Fruit fly (Drosophila melanogaster) whole organism, embryonic: ENCODE measurements around the gene Pdzd8.
A peak's percentile ranks its signal among the peaks of the same experiment; 100 is the strongest.

Source experiments
- Atf-2 ChIP-seq: fragments of 200-800 bp; sonication (Bioruptor generic); optimal IDR thresholded peaks from 2 replicates; lab custom pipeline; 2016; ENCODE audit warnings: missing biosample characterization, missing genetic modification characterization
- B-H1 ChIP-seq: fragments of 200-800 bp; sonication (Bioruptor generic); IDR thresholded peaks from 3 replicates; pipeline ENCODE4 v1.3.6; 2022; ENCODE audit warnings: missing biosample characterization, missing genetic modification characterization
- B-H2 ChIP-seq: fragments of 200-800 bp; sonication (Bioruptor generic); optimal IDR thresholded peaks from 2 replicates; lab custom pipeline; 2018; ENCODE audit warnings: missing biosample characterization, mild to moderate bottlenecking, missing genetic modification characterization
- CG10654 ChIP-seq: fragments of 200-800 bp; sonication (Bioruptor generic); optimal IDR thresholded peaks from 2 replicates; lab custom pipeline; 2016; ENCODE audit warnings: missing biosample characterization, missing genetic modification characterization
- CG10979 ChIP-seq: fragments of 200-800 bp; sonication (Bioruptor generic); optimal IDR thresholded peaks from 2 replicates; lab custom pipeline; 2018; ENCODE audit warnings: missing biosample characterization, mild to moderate bottlenecking, missing genetic modification characterization, moderate library complexity
- CG11695 ChIP-seq: fragments of 200-800 bp; sonication (Bioruptor generic); IDR thresholded peaks from 3 replicates; pipeline ENCODE4 v1.3.6; 2022; ENCODE audit warnings: missing biosample characterization, missing genetic modification characterization
- CG12391 ChIP-seq: fragments of 200-800 bp; sonication (Bioruptor generic); optimal IDR thresholded peaks from 3 replicates; lab custom pipeline; 2018; ENCODE audit warnings: missing biosample characterization, mild to moderate bottlenecking, missing genetic modification characterization, moderate library complexity
- CG15011 ChIP-seq: fragments of 200-800 bp; sonication (Bioruptor generic); optimal IDR thresholded peaks from 3 replicates; lab custom pipeline; 2018; ENCODE audit warnings: missing biosample characterization, mild to moderate bottlenecking, missing genetic modification characterization
- CG1603 ChIP-seq: fragments of 200-800 bp; sonication (Bioruptor generic); optimal IDR thresholded peaks from 2 replicates; lab custom pipeline; 2019; ENCODE audit warnings: missing biosample characterization, mild to moderate bottlenecking, missing genetic modification characterization, moderate library complexity
- CG17361 ChIP-seq: fragments of 200-800 bp; sonication (Bioruptor generic); IDR thresholded peaks from 3 replicates; pipeline ENCODE4 v1.3.6; 2022; ENCODE audit warnings: missing biosample characterization, missing genetic modification characterization
- CG30020 ChIP-seq: fragments of 200-800 bp; optimal IDR thresholded peaks from 2 replicates; lab custom pipeline; 2019; ENCODE audit warnings: missing biosample characterization, mild to moderate bottlenecking, missing genetic modification characterization, moderate library complexity
- CG3847 ChIP-seq: fragments of 200-800 bp; sonication (Bioruptor generic); IDR thresholded peaks from 2 replicates; pipeline ENCODE4 v1.3.6; 2022; ENCODE audit warnings: missing biosample characterization, missing genetic modification characterization
- CG4360 ChIP-seq: fragments of 200-800 bp; sonication (Bioruptor generic); IDR thresholded peaks from 2 replicates; pipeline ENCODE4 v1.3.6; 2022; ENCODE audit warnings: missing biosample characterization, missing genetic modification characterization
- CG6683 ChIP-seq: fragments of 200-800 bp; sonication (Bioruptor generic); optimal IDR thresholded peaks from 2 replicates; lab custom pipeline; 2017; ENCODE audit warnings: missing biosample characterization, mild to moderate bottlenecking, missing genetic modification characterization, missing genetic modification reagents
- CG7357 ChIP-seq: fragments of 200-800 bp; sonication (Bioruptor generic); IDR thresholded peaks from 3 replicates; pipeline ENCODE4 v1.3.6; 2022; ENCODE audit warnings: missing biosample characterization, missing genetic modification characterization
- CG7786 ChIP-seq: fragments of 200-800 bp; sonication (Bioruptor generic); optimal IDR thresholded peaks from 2 replicates; lab custom pipeline; 2016; ENCODE audit warnings: missing biosample characterization, missing genetic modification characterization
- CG8290 ChIP-seq, 3 experiments: fragments of 200-800 bp; sonication (Bioruptor generic); optimal IDR thresholded peaks; 2 replicates each; lab custom pipeline; 2016 to 2019; ENCODE audit warnings: missing biosample characterization in 3 of 3, missing genetic modification characterization in 3 of 3, mild to moderate bottlenecking in 2 of 3, moderate library complexity in 1 of 3
- CG9797 ChIP-seq: fragments of 200-800 bp; sonication (Bioruptor generic); optimal IDR thresholded peaks from 3 replicates; lab custom pipeline; 2018; ENCODE audit warnings: missing biosample characterization, mild to moderate bottlenecking, missing genetic modification characterization
- CG9876 ChIP-seq: fragments of 200-800 bp; sonication (Bioruptor generic); optimal IDR thresholded peaks from 2 replicates; lab custom pipeline; 2016; ENCODE audit warnings: missing biosample characterization, missing genetic modification characterization
- CHES-1-like ChIP-seq: fragments of 200-800 bp; sonication (Bioruptor generic); optimal IDR thresholded peaks from 2 replicates; lab custom pipeline; 2016; ENCODE audit warnings: missing biosample characterization, missing genetic modification characterization
- Dip2 ChIP-seq: fragments of 200-800 bp; sonication (Bioruptor generic); IDR thresholded peaks from 2 replicates; pipeline ENCODE4 v1.3.6; 2022; ENCODE audit warnings: missing biosample characterization, missing genetic modification characterization
- ERR ChIP-seq: fragments of 200-800 bp; sonication (Bioruptor generic); optimal IDR thresholded peaks from 2 replicates; lab custom pipeline; 2016; ENCODE audit warnings: missing biosample characterization, missing genetic modification characterization
- Gsc ChIP-seq: fragments of 200-800 bp; sonication (Bioruptor generic); IDR thresholded peaks from 2 replicates; pipeline ENCODE4 v1.3.6; 2022; ENCODE audit warnings: missing biosample characterization, missing genetic modification characterization
- Gug ChIP-seq: fragments of 200-800 bp; sonication (Bioruptor generic); IDR thresholded peaks from 4 replicates; pipeline ENCODE4 v1.3.6; 2022; ENCODE audit warnings: missing biosample characterization, missing genetic modification characterization
- H15 ChIP-seq: fragments of 200-800 bp; sonication (Bioruptor generic); IDR thresholded peaks from 3 replicates; pipeline ENCODE4 v1.3.6; 2022; ENCODE audit warnings: missing biosample characterization, missing genetic modification characterization
- Hr51 ChIP-seq, 2 experiments: fragments of 200-800 bp; sonication (Bioruptor generic); optimal IDR thresholded peaks; 2 replicates in 1 of 2; 3 replicates in 1 of 2; lab custom pipeline; 2016 to 2018; ENCODE audit warnings: missing biosample characterization in 2 of 2, missing genetic modification characterization in 2 of 2, mild to moderate bottlenecking in 1 of 2, moderate library complexity in 1 of 2
- Lhr ChIP-seq: fragments of 200-800 bp; sonication (Bioruptor generic); optimal IDR thresholded peaks from 3 replicates; lab custom pipeline; 2017; ENCODE audit warnings: mild to moderate bottlenecking, missing biosample characterization, missing genetic modification reagents, missing genetic modification characterization
- Mes4 ChIP-seq: fragments of 200-800 bp; sonication (Bioruptor generic); optimal IDR thresholded peaks from 2 replicates; lab custom pipeline; 2016; ENCODE audit warnings: missing biosample characterization, missing genetic modification characterization
- NC2β ChIP-seq: fragments of 200-800 bp; sonication (Bioruptor generic); optimal IDR thresholded peaks from 2 replicates; lab custom pipeline; 2016; ENCODE audit warnings: missing biosample characterization, missing genetic modification characterization
- NfI ChIP-seq: fragments of 200-800 bp; sonication (Bioruptor generic); optimal IDR thresholded peaks from 3 replicates; lab custom pipeline; 2018; ENCODE audit warnings: missing biosample characterization, mild to moderate bottlenecking, missing genetic modification characterization, moderate library complexity
- Side ChIP-seq: fragments of 200-800 bp; sonication (Bioruptor generic); optimal IDR thresholded peaks from 2 replicates; lab custom pipeline; 2016; ENCODE audit warnings: missing biosample characterization, missing genetic modification characterization
- Stat92E ChIP-seq, 3 experiments: fragments of >200 bp in 2 of 3; fragments of 200-800 bp in 1 of 3; sonication (Bioruptor generic) in 1 of 3; optimal IDR thresholded peaks; 2 replicates each; lab custom pipeline; 2017 to 2019; ENCODE audit warnings: missing biosample characterization in 3 of 3, missing genetic modification characterization in 3 of 3, mild to moderate bottlenecking in 1 of 3, moderate library complexity in 1 of 3
- Trl ChIP-seq, 3 experiments: fragments of >200 bp in 2 of 3; fragments of 200-800 bp in 1 of 3; sonication (Bioruptor generic) in 1 of 3; optimal IDR thresholded peaks; 2 replicates in 1 of 3; 3 replicates in 2 of 3; lab custom pipeline; 2016 to 2017; ENCODE audit warnings: missing biosample characterization in 1 of 3, missing genetic modification characterization in 1 of 3
- ab ChIP-seq: fragments of 200-800 bp; sonication (Bioruptor generic); optimal IDR thresholded peaks from 2 replicates; lab custom pipeline; 2016; ENCODE audit warnings: missing biosample characterization, missing genetic modification characterization
- btn ChIP-seq: fragments of 200-800 bp; sonication (Bioruptor generic); optimal IDR thresholded peaks from 2 replicates; lab custom pipeline; 2016; ENCODE audit warnings: missing biosample characterization, missing genetic modification characterization
- ci ChIP-seq: fragments of 200-800 bp; sonication (Bioruptor generic); IDR thresholded peaks from 3 replicates; pipeline ENCODE4 v1.3.6; 2022; ENCODE audit warnings: missing biosample characterization, missing genetic modification characterization
- ftz-f1 ChIP-seq: fragments of 200-800 bp; sonication (Bioruptor generic); optimal IDR thresholded peaks from 2 replicates; lab custom pipeline; 2016; ENCODE audit warnings: missing biosample characterization, missing genetic modification characterization
- fu2 ChIP-seq: fragments of 200-800 bp; sonication (Bioruptor generic); optimal IDR thresholded peaks from 2 replicates; lab custom pipeline; 2016; ENCODE audit warnings: missing biosample characterization, missing genetic modification characterization
- hb ChIP-seq: fragments of 200-800 bp; sonication (Bioruptor generic); IDR thresholded peaks from 3 replicates; pipeline ENCODE4 v1.3.6; 2022; ENCODE audit warnings: missing biosample characterization, missing genetic modification characterization; ENCODE audit not compliant: partially characterized antibody
- hbn ChIP-seq: fragments of 200-800 bp; sonication (Bioruptor generic); IDR thresholded peaks from 2 replicates; pipeline ENCODE4 v1.3.6; 2022; ENCODE audit warnings: missing biosample characterization, missing genetic modification characterization; ENCODE audit not compliant: partially characterized antibody
- klu ChIP-seq: fragments of 200-800 bp; sonication (Bioruptor generic); IDR thresholded peaks from 2 replicates; pipeline ENCODE4 v1.3.6; 2022; ENCODE audit warnings: missing biosample characterization, missing genetic modification characterization
- maf-S ChIP-seq: fragments of 200-800 bp; sonication (Bioruptor generic); optimal IDR thresholded peaks from 2 replicates; lab custom pipeline; 2016; ENCODE audit warnings: missing biosample characterization, missing genetic modification characterization
- otp ChIP-seq: fragments of 200-800 bp; sonication (Bioruptor generic); IDR thresholded peaks from 3 replicates; pipeline ENCODE4, ENCODE4 v1.3.6; 2022; ENCODE audit warnings: missing biosample characterization, missing genetic modification characterization
- p53 ChIP-seq: fragments of 200-800 bp; sonication (Bioruptor generic); optimal IDR thresholded peaks from 2 replicates; lab custom pipeline; 2016; ENCODE audit warnings: missing biosample characterization, missing genetic modification characterization
- repo ChIP-seq: fragments of 200-800 bp; sonication (Bioruptor generic); optimal IDR thresholded peaks from 2 replicates; lab custom pipeline; 2016; ENCODE audit warnings: missing biosample characterization, missing genetic modification characterization
- seq ChIP-seq: fragments of 200-800 bp; sonication (Bioruptor generic); IDR thresholded peaks from 2 replicates; pipeline ENCODE4 v1.3.6; 2022; ENCODE audit warnings: missing biosample characterization, missing genetic modification characterization
- ssp ChIP-seq: fragments of 200-800 bp; sonication (Bioruptor generic); IDR thresholded peaks from 2 replicates; pipeline ENCODE4 v1.3.6; 2022; ENCODE audit warnings: missing biosample characterization, missing genetic modification characterization
- tin ChIP-seq: fragments of 200-800 bp; sonication (Bioruptor generic); optimal IDR thresholded peaks from 3 replicates; lab custom pipeline; 2016; ENCODE audit warnings: missing biosample characterization, missing genetic modification characterization
- tio ChIP-seq: fragments of 200-800 bp; sonication (Bioruptor generic); optimal IDR thresholded peaks from 2 replicates; lab custom pipeline; 2017; ENCODE audit warnings: missing biosample characterization, missing genetic modification characterization, inconsistent platforms
- vvl ChIP-seq: fragments of 200-800 bp; sonication (Bioruptor generic); IDR thresholded peaks from 2 replicates; pipeline ENCODE4 v1.3.6; 2022; ENCODE audit warnings: missing biosample characterization, missing genetic modification characterization

Pdzd8 gene

dm6 chrX:11920959-11921358 is 9.7 kb downstream of the Pdzd8 start (continued):
- TF ChIP-seq Lhr (GFP tag; lab: Kevin White, UChicago) (peak; percentile 58), ERR (GFP tag; lab: Kevin White, UChicago) (peak; percentile 56), CG4360 (GFP tag; lab: Robert Waterston, UW) (no peak), hb (GFP tag; lab: Robert Waterston, UW) (no peak), CG15011 (peak; percentile 81), CG9876 (GFP tag; lab: Kevin White, UChicago) (peak; percentile 14), CG3847 (GFP tag; lab: Robert Waterston, UW) (peak; percentile 88), CG7786 (GFP tag; lab: Kevin White, UChicago) (peak; percentile 61), CG11695 (GFP tag; lab: Robert Waterston, UW) (peak; percentile 93; the same call in 2 of the 3 replicates), Dip2 (GFP tag; lab: Robert Waterston, UW) (0 out of 2 replicates have a peak, but pooled peaks have one; percentile 19), CHES-1-like (GFP tag; lab: Kevin White, UChicago) (peak; percentile 61), Stat92E (GFP tag; optimal IDR thresholded peaks at IDR 0.05; lab: Kevin White, UChicago) (peak in 1 of 3 experiments; percentile 45), H15 (GFP tag; lab: Robert Waterston, UW) (peak; percentile 72), CG17361 (GFP tag; lab: Robert Waterston, UW) (peak; percentile 98), CG12391 (peak; percentile 92), CG8290 (GFP tag; optimal IDR thresholded peaks at IDR 0.05; lab: Kevin White, UChicago) (peak; percentile 71), CG8290 (tag; optimal IDR thresholded peaks at IDR 0.05; lab: Kevin White, UChicago) (peak in 1 of 2 experiments; percentile 39), CG30020 (tag; lab: Kevin White, UChicago) (peak; percentile 72), repo (peak; percentile 1), Gug (GFP tag; lab: Robert Waterston, UW) (peak; percentile 58), ci (GFP tag; lab: Robert Waterston, UW) (peak; percentile 90), Atf-2 (GFP tag; lab: Kevin White, UChicago) (peak; percentile 69), hbn (GFP tag; lab: Robert Waterston, UW) (no peak), vvl (peak; percentile 91), B-H2 (GFP tag; lab: Kevin White, UChicago) (peak; percentile 63), Trl (optimal IDR thresholded peaks at IDR 0.05; lab: Kevin White, UChicago) (peak; percentile 33 to 64), Trl (GFP tag; optimal IDR thresholded peaks at IDR 0.05; lab: Kevin White, UChicago) (peak; percentile 69), ab (GFP tag; lab: Kevin White, UChicago) (no peak), maf-S (GFP tag; lab: Kevin White, UChicago) (peak; percentile 58), ftz-f1 (GFP tag; lab: Kevin White, UChicago) (no peak), Hr51 (GFP tag; optimal IDR thresholded peaks at IDR 0.05; lab: Kevin White, UChicago) (peak; percentile 43 to 94), CG9797 (GFP tag; lab: Kevin White, UChicago) (no peak), btn (no peak), CG10979 (tag; lab: Kevin White, UChicago) (peak; percentile 92), seq (GFP tag; lab: Robert Waterston, UW) (peak; percentile 86), tin (GFP tag; lab: Kevin White, UChicago) (peak; percentile 75), NC2β (GFP tag; lab: Kevin White, UChicago) (peak; percentile 58), Side (GFP tag; lab: Kevin White, UChicago) (peak; percentile 62), NfI (GFP tag; lab: Kevin White, UChicago) (peak; percentile 87), CG1603 (tag; lab: Kevin White, UChicago) (peak; percentile 54), fu2 (peak; percentile 46), tio (GFP tag; lab: Kevin White, UChicago) (peak; percentile 78), CG7357 (GFP tag; lab: Robert Waterston, UW) (peak; percentile 82), klu (GFP tag; lab: Robert Waterston, UW) (peak; percentile 81), Gsc (peak; percentile 35; the same call in 1 of the 2 replicates), ssp (GFP tag; lab: Robert Waterston, UW) (peak; percentile 82), Mes4 (GFP tag; lab: Kevin White, UChicago) (peak; percentile 57), B-H1 (peak; percentile 79), CG6683 (GFP tag; lab: Kevin White, UChicago) (peak; percentile 77), otp (GFP tag; lab: Robert Waterston, UW) (peak; percentile 81), CG10654 (GFP tag; lab: Kevin White, UChicago) (peak; percentile 79), p53 (GFP tag; lab: Kevin White, UChicago) (no peak)
